Worm (Caenorhabditis elegans): ENCODE results near the gene nud-1.

The nud-1 gene

DNA sequence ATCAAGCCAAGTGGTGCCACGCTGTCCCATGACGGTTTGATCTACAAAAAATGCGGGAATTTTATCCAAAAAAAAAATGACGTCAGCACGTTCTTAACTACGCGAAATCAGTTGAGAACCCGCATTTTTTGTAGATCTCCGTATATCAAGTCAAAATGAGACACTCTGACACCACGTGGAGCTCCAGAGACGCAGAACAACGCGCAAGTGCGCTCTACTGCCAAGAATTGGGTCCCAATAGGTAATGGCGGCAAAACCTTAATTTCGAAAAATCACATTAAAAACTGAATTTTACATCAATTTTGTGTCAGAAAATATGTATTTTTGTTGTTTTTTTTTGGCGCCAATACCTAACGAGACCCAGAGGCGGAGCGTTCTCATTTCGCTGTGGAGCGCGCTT lies 24.4 kb upstream of the nud-1 start:
- TF ChIP-seq lin-39 (tag; optimal IDR thresholded peaks at IDR 0.05), result no peak
- TF ChIP-seq gmeb-1 (tag; optimal IDR thresholded peaks at IDR 0.05), result no peak
- TF ChIP-seq ztf-11 (tag; optimal IDR thresholded peaks at IDR 0.05), result no peak
- no peak for TF ChIP-seq nhr-237 (tag; optimal IDR thresholded peaks at IDR 0.05)
- no peak for TF ChIP-seq C34F6.9 (tag; optimal IDR thresholded peaks at IDR 0.05)
- no peak for TF ChIP-seq peb-1 (tag; optimal IDR thresholded peaks at IDR 0.05)
- no peak for TF ChIP-seq unc-39 (tag; optimal IDR thresholded peaks at IDR 0.05)
- no peak for TF ChIP-seq nhr-25 (tag; optimal IDR thresholded peaks at IDR 0.05)
- TF ChIP-seq zag-1 (tag; optimal IDR thresholded peaks at IDR 0.05), result no peak
- no peak for TF ChIP-seq lsy-2 (tag; optimal IDR thresholded peaks at IDR 0.05)
- no peak for TF ChIP-seq lin-11 (tag; optimal IDR thresholded peaks at IDR 0.05)
- TF ChIP-seq dmd-4 (tag; optimal IDR thresholded peaks at IDR 0.05), result no peak
- TF ChIP-seq crh-2 (tag; optimal IDR thresholded peaks at IDR 0.05), result no peak
- TF ChIP-seq F13H6.1 (tag; optimal IDR thresholded peaks at IDR 0.05), result no peak
- TF ChIP-seq mab-5 (tag; optimal IDR thresholded peaks at IDR 0.05), result no peak
- TF ChIP-seq blmp-1 (tag; optimal IDR thresholded peaks at IDR 0.05; ENCODE audit: insufficient read depth), result no peak
- TF ChIP-seq skn-1 (tag; optimal IDR thresholded peaks at IDR 0.05), result no peak
- TF ChIP-seq nhr-77 (tag; optimal IDR thresholded peaks at IDR 0.05), result no peak

- TF ChIP-seq lin-11 (tag; optimal IDR thresholded peaks at IDR 0.05) (no peak), C34F6.9 (tag; optimal IDR thresholded peaks at IDR 0.05) (no peak), lin-39 (tag; optimal IDR thresholded peaks at IDR 0.05) (no peak), ceh-16 (tag; optimal IDR thresholded peaks at IDR 0.05) (no peak), nhr-237 (tag; optimal IDR thresholded peaks at IDR 0.05) (no peak), F13H6.1 (tag; optimal IDR thresholded peaks at IDR 0.05) (no peak), gmeb-1 (tag; optimal IDR thresholded peaks at IDR 0.05) (no peak)
Observed at ce11 chrIII:13317383-13317911, 23.9 kb upstream of the nud-1 start.

ce11 chrIII:13322578-13322977 lies 18.7 kb upstream of the nud-1 start, which contains the start of gene F53A2.11:
F53A2.11 (minus strand) TSS chrIII:13322678.
- TF ChIP-seq alr-1 (tag; optimal IDR thresholded peaks at IDR 0.05) (no peak), mdl-1 (tag; optimal IDR thresholded peaks at IDR 0.05) (no peak), F13H6.1 (tag; optimal IDR thresholded peaks at IDR 0.05) (no peak), Y55F3AM.14 (GFP tag; optimal IDR thresholded peaks at IDR 0.05) (no peak), skn-1 (tag; optimal IDR thresholded peaks at IDR 0.05) (no peak), aly-2 (tag; optimal IDR thresholded peaks at IDR 0.05) (no peak), nhr-77 (tag; optimal IDR thresholded peaks at IDR 0.05) (no peak), ama-1 (optimal IDR thresholded peaks at IDR 0.05) (no peak), mbf-1 (tag; optimal IDR thresholded peaks at IDR 0.05) (no peak), ceh-82 (tag; optimal IDR thresholded peaks at IDR 0.05) (no peak), ZK546.5 (tag; optimal IDR thresholded peaks at IDR 0.05) (no peak), dmd-4 (tag; optimal IDR thresholded peaks at IDR 0.05) (no peak), nhr-21 (tag; optimal IDR thresholded peaks at IDR 0.05) (no peak), fos-1 (tag; optimal IDR thresholded peaks at IDR 0.05) (no peak), zag-1 (tag; optimal IDR thresholded peaks at IDR 0.05) (no peak), ztf-1 (GFP tag; conservative IDR thresholded peaks at IDR 0.05) (no peak), unc-39 (tag; optimal IDR thresholded peaks at IDR 0.05) (no peak), crh-2 (tag; optimal IDR thresholded peaks at IDR 0.05) (no peak), lsy-2 (tag; optimal IDR thresholded peaks at IDR 0.05) (no peak), nhr-25 (tag; optimal IDR thresholded peaks at IDR 0.05) (no peak)

DNA sequence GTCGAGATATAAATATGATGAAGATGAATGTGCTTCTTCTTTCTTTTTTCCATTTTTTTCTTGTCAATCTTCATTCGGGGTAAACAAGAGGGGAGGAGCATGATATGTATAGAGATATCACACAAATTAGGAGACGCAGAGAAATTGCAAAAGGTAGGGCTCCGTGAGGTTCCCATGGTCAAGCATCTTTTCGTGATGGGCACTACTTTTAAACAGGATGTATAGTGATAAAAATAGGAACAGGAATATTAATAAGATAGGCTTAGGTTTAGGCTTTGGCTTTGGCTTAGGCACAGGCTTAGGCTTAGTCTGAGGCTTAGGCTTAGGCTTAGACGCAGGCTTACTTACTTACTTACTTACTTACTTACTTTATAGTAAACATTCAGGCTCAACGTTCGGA lies 16.6 kb upstream of the nud-1 start, which contains the start of gene F53A2.1:
Gene F53A2.1, minus strand, starts transcription at position 101 of the 400 bp plus-strand sequence.
- no peak for TF ChIP-seq nhr-237 (tag; optimal IDR thresholded peaks at IDR 0.05)
- TF ChIP-seq lin-39 (tag; optimal IDR thresholded peaks at IDR 0.05), result no peak
- no peak for TF ChIP-seq ztf-4 (tag; optimal IDR thresholded peaks at IDR 0.05)
- no peak for TF ChIP-seq ztf-1 (GFP tag; conservative IDR thresholded peaks at IDR 0.05)
- no peak for TF ChIP-seq snpc-4 (tag; optimal IDR thresholded peaks at IDR 0.05)
- no peak for TF ChIP-seq Y55F3AM.14 (GFP tag; optimal IDR thresholded peaks at IDR 0.05)
- TF ChIP-seq sma-9 (GFP tag; optimal IDR thresholded peaks at IDR 0.05), result no peak
- no peak for TF ChIP-seq sma-9 (tag; optimal IDR thresholded peaks at IDR 0.05)
- no peak for TF ChIP-seq lin-11 (tag; optimal IDR thresholded peaks at IDR 0.05)

DNA sequence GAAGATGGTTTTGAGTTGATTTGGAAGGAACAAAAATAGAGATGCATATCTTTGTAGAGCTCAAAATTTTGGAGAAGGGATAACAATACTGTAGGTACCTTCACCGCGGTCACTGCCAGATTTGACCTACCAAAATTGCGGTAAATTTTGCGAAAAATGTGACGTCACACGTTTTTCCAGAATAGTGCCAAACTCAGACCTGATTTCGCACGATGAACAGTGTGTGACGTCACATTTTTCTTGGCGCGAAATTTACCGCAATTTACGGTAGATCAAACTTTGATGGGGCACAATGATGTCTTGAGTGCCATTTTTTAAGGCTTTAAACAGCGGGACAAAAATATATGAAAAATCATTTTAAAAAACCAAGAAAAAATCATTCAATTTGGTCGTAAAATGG lies 12.4 kb upstream of the nud-1 start:
- TF ChIP-seq nhr-12 (tag; optimal IDR thresholded peaks at IDR 0.05), result no peak
- no peak for TF ChIP-seq nhr-10 (tag; optimal IDR thresholded peaks at IDR 0.05)
- no peak for TF ChIP-seq Y55F3AM.14 (GFP tag; optimal IDR thresholded peaks at IDR 0.05)
- TF ChIP-seq fos-1 (tag; optimal IDR thresholded peaks at IDR 0.05), result no peak
- TF ChIP-seq lin-39 (tag; optimal IDR thresholded peaks at IDR 0.05), result no peak
- TF ChIP-seq snpc-4 (tag; optimal IDR thresholded peaks at IDR 0.05), result no peak
- no peak for TF ChIP-seq unc-39 (tag; optimal IDR thresholded peaks at IDR 0.05)
- no peak for TF ChIP-seq aly-2 (tag; optimal IDR thresholded peaks at IDR 0.05)
- TF ChIP-seq C34F6.9 (tag; optimal IDR thresholded peaks at IDR 0.05), result no peak
- no peak for TF ChIP-seq unc-55 (GFP tag; optimal IDR thresholded peaks at IDR 0.05)
- no peak for TF ChIP-seq R02D3.7 (tag; optimal IDR thresholded peaks at IDR 0.05)
- no peak for TF ChIP-seq mab-5 (tag; optimal IDR thresholded peaks at IDR 0.05)
- no peak for TF ChIP-seq sem-4 (tag; optimal IDR thresholded peaks at IDR 0.05)
- TF ChIP-seq ztf-11 (tag; optimal IDR thresholded peaks at IDR 0.05), result no peak
- no peak for TF ChIP-seq lin-13 (GFP tag; optimal IDR thresholded peaks at IDR 0.05)
- TF ChIP-seq nhr-25 (tag; optimal IDR thresholded peaks at IDR 0.05), result no peak
- TF ChIP-seq mbf-1 (tag; optimal IDR thresholded peaks at IDR 0.05), result no peak
- TF ChIP-seq F13H6.1 (tag; optimal IDR thresholded peaks at IDR 0.05), result no peak
- TF ChIP-seq ZK546.5 (tag; optimal IDR thresholded peaks at IDR 0.05), result no peak

All from whole organism, L2 larva.